Worm (Caenorhabditis elegans) whole organism, early embryonic: ENCODE results near the gene nlp-82.

Experiments
- ama-1 ChIP-seq: fragments of 150-350 bp; optimal IDR thresholded peaks from 2 replicates; lab custom pipeline; 2014
- ceh-36 ChIP-seq: sonication (generic microtip); optimal IDR thresholded peaks from 2 replicates; lab custom pipeline; 2016; ENCODE audit warnings: missing genetic modification characterization, inconsistent platforms, missing compliant biosample characterization
- flt-1 ChIP-seq: fragments of 200-800 bp; sonication (Bioruptor generic); IDR thresholded peaks from 2 replicates; pipeline ENCODE4 v1.3.6; 2022; ENCODE audit warnings: missing genetic modification characterization, missing compliant biosample characterization
- hmg-4 ChIP-seq: fragments of 200-800 bp; sonication (Bioruptor generic); optimal IDR thresholded peaks from 2 replicates; lab custom pipeline; 2018; ENCODE audit warnings: mild to moderate bottlenecking, missing genetic modification characterization, missing compliant biosample characterization

- TF ChIP-seq ama-1 (no peak), flt-1 (GFP tag; lab: Robert Waterston, UW) (no peak), hmg-4 (GFP tag; lab: Kevin White, UChicago) (no peak), ceh-36 (tag; lab: Kevin White, UChicago) (no peak)
These were observed 7.3 kb upstream of the nlp-82 start for ce11 chrII:9261403-9261802.
